Fruit fly (Drosophila melanogaster) whole organism, wandering third instar larva: ENCODE measurements around the gene CG43335.

Source experiments
- Abd-B ChIP-seq: fragments of >200 bp; optimal IDR thresholded peaks from 2 replicates; lab custom pipeline; 2017; ENCODE audit warnings: missing biosample characterization, missing genetic modification characterization
- Dfd ChIP-seq: fragments of >200 bp; optimal IDR thresholded peaks from 2 replicates; lab custom pipeline; 2017; ENCODE audit warnings: missing biosample characterization, missing genetic modification characterization
- Hr78 ChIP-seq: fragments of >200 bp; optimal IDR thresholded peaks from 2 replicates; lab custom pipeline; 2017; ENCODE audit warnings: missing biosample characterization, missing genetic modification characterization
- Mio ChIP-seq: sonication (Bioruptor generic); optimal IDR thresholded peaks from 2 replicates; lab custom pipeline; 2016; ENCODE audit warnings: missing biosample characterization, missing genetic modification characterization
- N ChIP-seq: fragments of >200 bp; optimal IDR thresholded peaks from 2 replicates; lab custom pipeline; 2018; ENCODE audit warnings: missing biosample characterization, missing external identifiers, missing genetic modification characterization
- dl ChIP-seq, 2 experiments: fragments of 175-275, 200-275 bp in 1 of 2; fragments of 200-275 bp in 1 of 2; sonication (Bioruptor generic); optimal IDR thresholded peaks; lab custom pipeline; 2018; ENCODE audit warnings: mild to moderate bottlenecking in 2 of 2, missing biosample characterization in 2 of 2, missing genetic modification characterization in 2 of 2, moderate library complexity in 2 of 2; ENCODE audit not compliant: partially characterized antibody in 2 of 2, insufficient read depth in 1 of 2
- dmrt93B ChIP-seq: fragments of 200-800 bp; sonication (Bioruptor generic); optimal IDR thresholded peaks from 2 replicates; lab custom pipeline; 2018; ENCODE audit warnings: missing biosample characterization, mild to moderate bottlenecking, missing genetic modification characterization
- fru ChIP-seq: fragments of 200-800 bp; sonication (Bioruptor generic); optimal IDR thresholded peaks from 3 replicates; lab custom pipeline; 2016; ENCODE audit warnings: missing biosample characterization, mild to moderate bottlenecking, missing genetic modification characterization
- lola ChIP-seq: fragments of >200 bp; optimal IDR thresholded peaks from 2 replicates; lab custom pipeline; 2017; ENCODE audit warnings: missing biosample characterization, missing genetic modification characterization
- pan ChIP-seq: fragments of >200 bp; optimal IDR thresholded peaks from 2 replicates; lab custom pipeline; 2017
- usp ChIP-seq: fragments of >200 bp; optimal IDR thresholded peaks from 2 replicates; lab custom pipeline; 2017; ENCODE audit warnings: missing biosample characterization, missing genetic modification characterization

dm6 chr3R:15640006-15640405 lies 4.7 kb downstream of the CG43335 start:
- TF ChIP-seq N (no peak), Dfd (GFP tag; lab: Kevin White, UChicago) (no peak), usp (GFP tag; lab: Kevin White, UChicago) (no peak), Mio (no peak), Abd-B (GFP tag; lab: Kevin White, UChicago) (no peak), dmrt93B (GFP tag; lab: Kevin White, UChicago) (no peak), pan (lab: Kevin White, UChicago) (no peak), Hr78 (GFP tag; lab: Kevin White, UChicago) (no peak), dl (GFP tag; optimal IDR thresholded peaks at IDR 0.05; lab: Kevin White, UChicago; ENCODE audit: insufficient read depth in 1 of 2, partially characterized antibody in 2 of 2) (no peak), lola (GFP tag; lab: Kevin White, UChicago) (no peak), fru (no peak)
